Worm (Caenorhabditis elegans) whole organism, L4/young adult: ENCODE measurements around the gene skr-18.

Experiments used
- W03F9.2 ChIP-seq: fragments of 150-350 bp; optimal IDR thresholded peaks from 2 replicates; lab custom pipeline; 2014; ENCODE audit warnings: missing biosample characterization, missing genetic modification characterization
- dao-5 ChIP-seq: sonication (generic microtip); optimal IDR thresholded peaks from 2 replicates; lab custom pipeline; 2016; ENCODE audit warnings: missing genotype, missing genetic modification characterization, moderate library complexity, missing compliant biosample characterization
- him-1 ChIP-seq: sonication (generic microtip); optimal IDR thresholded peaks from 2 replicates; lab custom pipeline; 2016; ENCODE audit warnings: missing genotype, missing genetic modification reagents, missing genetic modification characterization, missing compliant biosample characterization

DNA sequence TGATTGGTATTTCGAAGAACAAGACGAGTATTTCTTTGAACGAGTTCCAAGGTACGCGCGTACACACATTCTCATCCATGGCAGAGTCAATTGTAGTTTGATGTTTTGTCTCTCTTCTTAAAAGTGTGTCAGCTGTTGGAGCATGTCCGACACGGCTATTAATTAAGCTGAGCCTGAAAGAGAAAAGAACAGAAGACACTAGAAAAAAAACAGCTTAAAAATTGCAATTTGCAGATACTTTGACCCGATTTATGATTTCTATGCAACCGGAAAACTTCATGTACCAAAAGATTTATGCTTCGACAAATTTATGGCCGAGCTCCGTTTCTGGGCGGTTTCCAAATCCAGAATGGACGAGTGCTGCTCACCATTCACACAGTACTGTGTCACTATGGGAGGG lies 45.7 kb downstream of the skr-18 start:
- TF ChIP-seq dao-5 (tag; lab: Kevin White, UChicago) (no peak), him-1 (no peak), W03F9.2 (tag; lab: Kevin White, UChicago) (no peak)
